Fruit fly (Drosophila melanogaster): Measurements from ENCODE around the gene CG43135.

Gene CG43135

dm6 chrX:4205346-4206178, 42.6 kb upstream of the CG43135 start, which contains the start of gene Fas2 (continued):
- TF ChIP-seq Dif (GFP tag; optimal IDR thresholded peaks at IDR 0.05; ENCODE audit: partially characterized antibody) (peak; percentile 85), h (GFP tag; optimal IDR thresholded peaks at IDR 0.05) (peak; percentile 70), CG32264 (GFP tag; optimal IDR thresholded peaks at IDR 0.05) (peak; percentile 16), woc (GFP tag; optimal IDR thresholded peaks at IDR 0.05) (no peak), psq (GFP tag; optimal IDR thresholded peaks at IDR 0.05) (no peak), dmrt93B (GFP tag; optimal IDR thresholded peaks at IDR 0.05) (no peak), lola (GFP tag; optimal IDR thresholded peaks at IDR 0.05) (no peak), jim (GFP tag; optimal IDR thresholded peaks at IDR 0.05) (peak; percentile 6), CG9705 (GFP tag; optimal IDR thresholded peaks at IDR 0.05) (peak; percentile 2), usp (GFP tag; optimal IDR thresholded peaks at IDR 0.05) (no peak), OdsH (GFP tag; optimal IDR thresholded peaks at IDR 0.05) (peak; percentile 35), GATAd (GFP tag; optimal IDR thresholded peaks at IDR 0.05) (no peak)

- TF ChIP-seq Hr78 (GFP tag; optimal IDR thresholded peaks at IDR 0.05) (no peak), Dfd (GFP tag; optimal IDR thresholded peaks at IDR 0.05) (no peak), Mio (GFP tag; optimal IDR thresholded peaks at IDR 0.05) (no peak), rgr (GFP tag; optimal IDR thresholded peaks at IDR 0.05) (no peak), Jra (GFP tag; optimal IDR thresholded peaks at IDR 0.05) (no peak)
Observed at dm6 chrX:4206764-4207163, 41.4 kb upstream of the CG43135 start.

DNA sequence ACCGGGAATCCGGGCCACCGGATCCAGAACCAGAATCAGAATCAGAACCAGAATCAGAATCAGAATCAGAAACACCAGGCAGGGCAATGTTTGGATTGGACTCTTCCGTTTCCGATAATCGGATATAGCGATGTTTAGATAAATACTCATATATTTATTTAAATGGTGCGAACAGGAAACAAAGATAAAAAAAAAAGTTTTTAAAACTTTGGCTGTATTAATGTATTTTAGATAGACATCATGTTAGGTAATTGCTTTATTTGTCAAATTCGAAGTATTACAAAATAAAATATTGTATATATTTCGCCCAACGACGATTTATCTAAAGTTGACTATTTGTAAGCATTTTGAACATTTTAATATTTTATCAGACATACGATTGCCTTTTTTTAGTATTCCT, 35.5 kb upstream of the CG43135 start, which contains the start of gene CG43288:
TSS of gene CG43288 (plus strand) at position 301 of the 400 bp plus-strand sequence.
- TF ChIP-seq dsf (GFP tag; optimal IDR thresholded peaks at IDR 0.05; ENCODE audit: borderline replicate concordance) (no peak), Vsx2 (GFP tag; optimal IDR thresholded peaks at IDR 0.05; ENCODE audit: partially characterized antibody) (no peak), rgr (GFP tag; optimal IDR thresholded peaks at IDR 0.05) (no peak), woc (GFP tag; optimal IDR thresholded peaks at IDR 0.05) (no peak), dl (GFP tag; optimal IDR thresholded peaks at IDR 0.05; ENCODE audit: insufficient read depth in 1 of 2, partially characterized antibody in 2 of 2) (no peak), jim (GFP tag; optimal IDR thresholded peaks at IDR 0.05) (no peak), Hr83 (GFP tag; optimal IDR thresholded peaks at IDR 0.05; ENCODE audit: poor library complexity, severe bottlenecking) (no peak), Hr78 (GFP tag; optimal IDR thresholded peaks at IDR 0.05) (no peak)

- TF ChIP-seq N (GFP tag; optimal IDR thresholded peaks at IDR 0.05) = peak; percentile 12
- no peak for TF ChIP-seq jim (GFP tag; optimal IDR thresholded peaks at IDR 0.05)
- peak; percentile 63 for TF ChIP-seq Dif (GFP tag; optimal IDR thresholded peaks at IDR 0.05; ENCODE audit: partially characterized antibody)
- TF ChIP-seq Myc (optimal IDR thresholded peaks at IDR 0.05) = peak; percentile 56
Observed at dm6 chrX:4214371-4214770, 33.8 kb upstream of the CG43135 start.

- TF ChIP-seq pan (optimal IDR thresholded peaks at IDR 0.05) = no peak
- no peak for TF ChIP-seq brk (GFP tag; optimal IDR thresholded peaks at IDR 0.05)
- TF ChIP-seq jim (GFP tag; optimal IDR thresholded peaks at IDR 0.05) = no peak
- no peak for TF ChIP-seq Vsx2 (GFP tag; optimal IDR thresholded peaks at IDR 0.05; ENCODE audit: partially characterized antibody)
- TF ChIP-seq CrebA (GFP tag; optimal IDR thresholded peaks at IDR 0.05; ENCODE audit: borderline replicate concordance) = no peak
- TF ChIP-seq Rel (GFP tag; optimal IDR thresholded peaks at IDR 0.05) = no peak
- TF ChIP-seq Rel (tag; optimal IDR thresholded peaks at IDR 0.05) = no peak
- TF ChIP-seq dl (GFP tag; optimal IDR thresholded peaks at IDR 0.05; ENCODE audit: insufficient read depth in 1 of 2, partially characterized antibody in 2 of 2) = no peak
- no peak for TF ChIP-seq h (GFP tag; optimal IDR thresholded peaks at IDR 0.05)
- no peak for TF ChIP-seq Jra (GFP tag; optimal IDR thresholded peaks at IDR 0.05)
- no peak for TF ChIP-seq psq (GFP tag; optimal IDR thresholded peaks at IDR 0.05)
- no peak for TF ChIP-seq Hr78 (GFP tag; optimal IDR thresholded peaks at IDR 0.05)
- TF ChIP-seq Hnf4 (GFP tag; optimal IDR thresholded peaks at IDR 0.05) = no peak
- no peak for TF ChIP-seq usp (GFP tag; optimal IDR thresholded peaks at IDR 0.05)
- no peak for TF ChIP-seq Abd-B (GFP tag; optimal IDR thresholded peaks at IDR 0.05)
- no peak for TF ChIP-seq sage (GFP tag; optimal IDR thresholded peaks at IDR 0.05)
- TF ChIP-seq CG9705 (GFP tag; optimal IDR thresholded peaks at IDR 0.05) = no peak
Observed at dm6 chrX:4217294-4217693, 30.9 kb upstream of the CG43135 start, which contains the start of gene CG15571. Gene CG15571, minus strand, starts transcription at chrX:4217394.
